Fruit fly (Drosophila melanogaster) whole organism, wandering third instar larva: ENCODE data around the gene CG6961.

Experiments used
- Abd-B ChIP-seq: fragments of >200 bp; optimal IDR thresholded peaks from 2 replicates; lab custom pipeline; 2017; ENCODE audit warnings: missing biosample characterization, missing genetic modification characterization
- CG32264 ChIP-seq: fragments of 200-800 bp; sonication (Bioruptor generic); optimal IDR thresholded peaks from 2 replicates; lab custom pipeline; 2016; ENCODE audit warnings: missing biosample characterization, missing genetic modification characterization
- CG9705 ChIP-seq: fragments of 200-800 bp; sonication (Bioruptor generic); optimal IDR thresholded peaks from 2 replicates; lab custom pipeline; 2018; ENCODE audit warnings: missing biosample characterization, mild to moderate bottlenecking, missing genetic modification characterization
- CrebA ChIP-seq: fragments of 200-800 bp; sonication (Bioruptor generic); optimal IDR thresholded peaks from 2 replicates; lab custom pipeline; 2016; ENCODE audit warnings: missing biosample characterization, mild to moderate bottlenecking, missing genetic modification characterization, borderline replicate concordance
- Dfd ChIP-seq: fragments of >200 bp; optimal IDR thresholded peaks from 2 replicates; lab custom pipeline; 2017; ENCODE audit warnings: missing biosample characterization, missing genetic modification characterization
- Dif ChIP-seq: fragments of 200-275, 200-300 bp; sonication (Bioruptor generic); optimal IDR thresholded peaks from 2 replicates; lab custom pipeline; 2018; ENCODE audit warnings: missing biosample characterization, missing genetic modification characterization; ENCODE audit not compliant: partially characterized antibody
- GATAd ChIP-seq: sonication (Bioruptor generic); optimal IDR thresholded peaks from 2 replicates; lab custom pipeline; 2016; ENCODE audit warnings: missing biosample characterization, missing genetic modification characterization
- HLH106 ChIP-seq: fragments of 200-800 bp; optimal IDR thresholded peaks from 3 replicates; lab custom pipeline; 2019; ENCODE audit warnings: missing biosample characterization, mild to moderate bottlenecking, missing genetic modification characterization, moderate library complexity
- Hnf4 ChIP-seq: fragments of 200-800 bp; sonication (Bioruptor generic); optimal IDR thresholded peaks from 2 replicates; lab custom pipeline; 2016; ENCODE audit warnings: missing biosample characterization, mild to moderate bottlenecking, missing genetic modification characterization
- Hr78 ChIP-seq: fragments of >200 bp; optimal IDR thresholded peaks from 2 replicates; lab custom pipeline; 2017; ENCODE audit warnings: missing biosample characterization, missing genetic modification characterization
- Hr83 ChIP-seq: fragments of 200-300 bp; sonication (Bioruptor generic); optimal IDR thresholded peaks from 2 replicates; lab custom pipeline; 2016; ENCODE audit warnings: missing biosample characterization, mild to moderate bottlenecking, missing genetic modification characterization, moderate library complexity; ENCODE audit not compliant: poor library complexity, severe bottlenecking
- Jra ChIP-seq: sonication (Bioruptor generic); optimal IDR thresholded peaks from 2 replicates; lab custom pipeline; 2016; ENCODE audit warnings: missing biosample characterization, missing genetic modification characterization
- Mio ChIP-seq: sonication (Bioruptor generic); optimal IDR thresholded peaks from 2 replicates; lab custom pipeline; 2016; ENCODE audit warnings: missing biosample characterization, missing genetic modification characterization
- Myc ChIP-seq: fragments of >200 bp; optimal IDR thresholded peaks from 2 replicates; lab custom pipeline; 2017
- N ChIP-seq: fragments of >200 bp; optimal IDR thresholded peaks from 2 replicates; lab custom pipeline; 2018; ENCODE audit warnings: missing biosample characterization, missing external identifiers, missing genetic modification characterization
- OdsH ChIP-seq: fragments of 200-800 bp; sonication (Bioruptor generic); optimal IDR thresholded peaks from 2 replicates; lab custom pipeline; 2016; ENCODE audit warnings: missing biosample characterization, mild to moderate bottlenecking, missing genetic modification characterization
- Rel ChIP-seq, 2 experiments: fragments of 200-800 bp; sonication (Bioruptor generic) in 1 of 2; optimal IDR thresholded peaks; 2 replicates in 1 of 2; 3 replicates in 1 of 2; lab custom pipeline; 2016 to 2019; ENCODE audit warnings: mild to moderate bottlenecking in 2 of 2, missing biosample characterization in 2 of 2, missing genetic modification characterization in 2 of 2, moderate library complexity in 1 of 2
- Sp1 ChIP-seq: fragments of 200-800 bp; sonication (Bioruptor generic); optimal IDR thresholded peaks from 3 replicates; lab custom pipeline; 2019; ENCODE audit warnings: missing biosample characterization, mild to moderate bottlenecking, missing genetic modification characterization, moderate library complexity
- Vsx2 ChIP-seq: fragments of 200-300, 225-300 bp; sonication (Bioruptor generic); optimal IDR thresholded peaks from 2 replicates; lab custom pipeline; 2018; ENCODE audit warnings: missing biosample characterization, missing genetic modification characterization; ENCODE audit not compliant: partially characterized antibody
- br ChIP-seq: fragments of 200-800 bp; sonication (Bioruptor generic); optimal IDR thresholded peaks from 2 replicates; lab custom pipeline; 2016; ENCODE audit warnings: missing biosample characterization, missing genetic modification characterization
- brk ChIP-seq: fragments of 200-800 bp; sonication (Bioruptor generic); optimal IDR thresholded peaks from 2 replicates; lab custom pipeline; 2016; ENCODE audit warnings: missing biosample characterization, mild to moderate bottlenecking, missing genetic modification characterization
- dl ChIP-seq, 2 experiments: fragments of 175-275, 200-275 bp in 1 of 2; fragments of 200-275 bp in 1 of 2; sonication (Bioruptor generic); optimal IDR thresholded peaks; lab custom pipeline; 2018; ENCODE audit warnings: mild to moderate bottlenecking in 2 of 2, missing biosample characterization in 2 of 2, missing genetic modification characterization in 2 of 2, moderate library complexity in 2 of 2; ENCODE audit not compliant: partially characterized antibody in 2 of 2, insufficient read depth in 1 of 2
- dmrt93B ChIP-seq: fragments of 200-800 bp; sonication (Bioruptor generic); optimal IDR thresholded peaks from 2 replicates; lab custom pipeline; 2018; ENCODE audit warnings: missing biosample characterization, mild to moderate bottlenecking, missing genetic modification characterization
- dsf ChIP-seq: sonication (Bioruptor generic); optimal IDR thresholded peaks from 2 replicates; lab custom pipeline; 2016; ENCODE audit warnings: missing biosample characterization, missing genetic modification characterization, borderline replicate concordance
- ey ChIP-seq: fragments of 200-800 bp; sonication (Bioruptor generic); optimal IDR thresholded peaks from 2 replicates; lab custom pipeline; 2016; ENCODE audit warnings: missing biosample characterization, missing genetic modification characterization
- foxo ChIP-seq, 2 experiments: fragments of 200-800 bp; sonication (Bioruptor generic); optimal IDR thresholded peaks; 2 replicates in 1 of 2; 3 replicates in 1 of 2; lab custom pipeline; 2016 to 2017; ENCODE audit warnings: missing biosample characterization in 2 of 2, missing genetic modification characterization in 2 of 2
- fru ChIP-seq: fragments of 200-800 bp; sonication (Bioruptor generic); optimal IDR thresholded peaks from 3 replicates; lab custom pipeline; 2016; ENCODE audit warnings: missing biosample characterization, mild to moderate bottlenecking, missing genetic modification characterization
- h ChIP-seq: fragments of 200-800 bp; sonication (Bioruptor generic); optimal IDR thresholded peaks from 3 replicates; lab custom pipeline; 2016; ENCODE audit warnings: missing biosample characterization, mild to moderate bottlenecking, missing genetic modification characterization
- jim ChIP-seq: fragments of 175-275, 200-325 bp; sonication (Bioruptor generic); optimal IDR thresholded peaks from 2 replicates; lab custom pipeline; 2016; ENCODE audit warnings: missing biosample characterization, mild to moderate bottlenecking, missing genetic modification characterization
- lola ChIP-seq: fragments of >200 bp; optimal IDR thresholded peaks from 2 replicates; lab custom pipeline; 2017; ENCODE audit warnings: missing biosample characterization, missing genetic modification characterization
- pan ChIP-seq: fragments of >200 bp; optimal IDR thresholded peaks from 2 replicates; lab custom pipeline; 2017
- psq ChIP-seq: fragments of 200-800 bp; sonication (Bioruptor generic); optimal IDR thresholded peaks from 3 replicates; lab custom pipeline; 2017; ENCODE audit warnings: missing biosample characterization, mild to moderate bottlenecking, missing genetic modification characterization, moderate library complexity
- rgr ChIP-seq: fragments of 200-800 bp; sonication (Bioruptor generic); optimal IDR thresholded peaks from 3 replicates; lab custom pipeline; 2016; ENCODE audit warnings: missing biosample characterization, mild to moderate bottlenecking, missing genetic modification characterization
- sage ChIP-seq: fragments of 200-800 bp; sonication (Bioruptor generic); optimal IDR thresholded peaks from 2 replicates; lab custom pipeline; 2016; ENCODE audit warnings: missing biosample characterization, mild to moderate bottlenecking, missing genetic modification characterization
- sv ChIP-seq: fragments of 200-800 bp; sonication (Bioruptor generic); optimal IDR thresholded peaks from 3 replicates; lab custom pipeline; 2016; ENCODE audit warnings: missing biosample characterization, missing genetic modification characterization
- tai ChIP-seq: sonication (Bioruptor generic); optimal IDR thresholded peaks from 2 replicates; lab custom pipeline; 2016; ENCODE audit warnings: missing biosample characterization, missing genetic modification characterization
- usp ChIP-seq: fragments of >200 bp; optimal IDR thresholded peaks from 2 replicates; lab custom pipeline; 2017; ENCODE audit warnings: missing biosample characterization, missing genetic modification characterization
- woc ChIP-seq: sonication (Bioruptor generic); optimal IDR thresholded peaks from 2 replicates; lab custom pipeline; 2016; ENCODE audit warnings: missing biosample characterization, mild to moderate bottlenecking, missing genetic modification characterization

CG6961 gene

dm6 chrX:18789353-18790210, 1.6 kb upstream of the CG6961 start:
- TF ChIP-seq OdsH (GFP tag; lab: Kevin White, UChicago), result peak; percentile 42
- no peak for TF ChIP-seq sage (GFP tag; lab: Kevin White, UChicago)
- no peak for TF ChIP-seq Hr83 (GFP tag; lab: Kevin White, UChicago)
- peak; percentile 59 for TF ChIP-seq br (GFP tag; lab: Kevin White, UChicago)
- no peak for TF ChIP-seq N (GFP tag; lab: Kevin White, UChicago)
- TF ChIP-seq tai (GFP tag; lab: Kevin White, UChicago), result no peak
- peak in 1 of 2 experiments; percentile 29 for TF ChIP-seq foxo (GFP tag; optimal IDR thresholded peaks at IDR 0.05; lab: Kevin White, UChicago)
- peak; percentile 14 for TF ChIP-seq HLH106 (tag; lab: Kevin White, UChicago)
- peak; percentile 50 for TF ChIP-seq rgr
- peak; percentile 55 for TF ChIP-seq ey
- TF ChIP-seq brk (GFP tag; lab: Kevin White, UChicago), result no peak
- TF ChIP-seq Hnf4 (GFP tag; lab: Kevin White, UChicago), result peak; percentile 27
- TF ChIP-seq Rel (GFP tag; optimal IDR thresholded peaks at IDR 0.05; lab: Kevin White, UChicago), result no peak
- peak; percentile 13 for TF ChIP-seq Rel (tag; optimal IDR thresholded peaks at IDR 0.05; lab: Kevin White, UChicago)
- TF ChIP-seq h (GFP tag; lab: Kevin White, UChicago), result peak; percentile 27
- peak; percentile 52 for TF ChIP-seq sv (GFP tag; lab: Kevin White, UChicago)
- peak; percentile 68 for TF ChIP-seq fru (GFP tag; lab: Kevin White, UChicago)
- peak; percentile 29 for TF ChIP-seq Jra
- no peak for TF ChIP-seq Abd-B (GFP tag; lab: Kevin White, UChicago)
- TF ChIP-seq psq (GFP tag; lab: Kevin White, UChicago), result peak; percentile 53
- TF ChIP-seq CG32264, result no peak
- TF ChIP-seq woc, result peak; percentile 59
- TF ChIP-seq dmrt93B (GFP tag; lab: Kevin White, UChicago), result peak; percentile 12
- peak; percentile 43 for TF ChIP-seq Sp1 (GFP tag; lab: Kevin White, UChicago)
- no peak for TF ChIP-seq Hr78 (GFP tag; lab: Kevin White, UChicago)

DNA sequence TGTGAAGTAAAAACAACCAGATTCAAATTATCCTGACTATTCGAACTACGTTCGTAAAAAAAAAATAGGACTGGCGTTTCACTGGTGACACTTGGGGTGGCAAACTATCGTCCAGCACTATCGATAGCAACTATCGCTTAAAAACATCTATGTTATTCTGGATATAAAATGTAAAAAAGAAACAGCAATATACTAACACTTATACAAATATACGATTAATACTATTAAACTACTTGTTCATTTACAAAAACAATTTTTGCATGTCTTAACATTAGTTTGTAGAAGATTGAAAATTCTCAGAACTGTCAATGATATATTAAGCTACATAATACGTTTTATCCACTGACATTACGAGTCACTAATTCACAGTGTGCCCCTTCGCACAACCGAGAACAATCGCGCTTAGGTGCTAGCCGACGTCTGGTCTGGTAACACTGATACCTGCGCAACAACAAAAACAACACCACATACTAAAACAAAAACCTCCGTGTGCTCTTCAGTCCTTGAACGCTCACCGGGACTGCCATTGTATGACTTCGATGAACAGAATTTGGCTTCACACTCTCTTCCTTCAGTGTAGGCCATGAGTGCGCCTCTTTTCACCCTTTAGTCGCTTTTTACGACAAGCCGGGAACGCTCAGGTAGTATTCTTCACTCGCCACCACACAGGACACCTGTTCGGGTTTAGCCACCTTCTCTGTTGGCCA, 4.4 kb downstream of the CG6961 start, which contains the start of gene CG18259:
Gene CG18259 (minus strand): TSS at position 78 of the 707 bp plus-strand sequence.
- TF ChIP-seq Hr78 (GFP tag; lab: Kevin White, UChicago) (no peak), psq (GFP tag; lab: Kevin White, UChicago) (no peak), jim (no peak), Abd-B (GFP tag; lab: Kevin White, UChicago) (no peak), Hr83 (GFP tag; lab: Kevin White, UChicago) (no peak), rgr (no peak), sv (GFP tag; lab: Kevin White, UChicago) (no peak), woc (peak; percentile 63), fru (GFP tag; lab: Kevin White, UChicago) (no peak), Dfd (GFP tag; lab: Kevin White, UChicago) (no peak), dsf (no peak), Sp1 (GFP tag; lab: Kevin White, UChicago) (peak; percentile 17), Rel (GFP tag; optimal IDR thresholded peaks at IDR 0.05; lab: Kevin White, UChicago) (no peak), Rel (tag; optimal IDR thresholded peaks at IDR 0.05; lab: Kevin White, UChicago) (no peak), Mio (no peak), CG9705 (GFP tag; lab: Kevin White, UChicago) (peak; percentile 18), dl (GFP tag; optimal IDR thresholded peaks at IDR 0.05; lab: Kevin White, UChicago; ENCODE audit: insufficient read depth in 1 of 2, partially characterized antibody in 2 of 2) (no peak), dmrt93B (GFP tag; lab: Kevin White, UChicago) (no peak), lola (no peak), CG32264 (no peak), GATAd (GFP tag; lab: Kevin White, UChicago) (no peak), OdsH (GFP tag; lab: Kevin White, UChicago) (no peak), N (GFP tag; lab: Kevin White, UChicago) (peak; percentile 83), br (GFP tag; lab: Kevin White, UChicago) (no peak), tai (GFP tag; lab: Kevin White, UChicago) (no peak), CrebA (GFP tag; lab: Kevin White, UChicago) (no peak), foxo (GFP tag; optimal IDR thresholded peaks at IDR 0.05; lab: Kevin White, UChicago) (peak in 1 of 2 experiments; percentile 5), Myc (lab: Kevin White, UChicago) (peak; percentile 1), brk (GFP tag; lab: Kevin White, UChicago) (no peak), sage (GFP tag; lab: Kevin White, UChicago) (no peak), h (GFP tag; lab: Kevin White, UChicago) (peak; percentile 19), Jra (no peak), ey (no peak), usp (GFP tag; lab: Kevin White, UChicago) (no peak), Hnf4 (GFP tag; lab: Kevin White, UChicago) (peak; percentile 21), pan (lab: Kevin White, UChicago) (no peak), Dif (no peak), Vsx2 (GFP tag; lab: Kevin White, UChicago) (no peak), HLH106 (tag; lab: Kevin White, UChicago) (peak; percentile 26)
